Worm (Caenorhabditis elegans) whole organism, late embryonic: ENCODE measurements around the gene H40L08.2.

Experiments
- C08G9.2 ChIP-seq: sonication (generic microtip); optimal IDR thresholded peaks from 2 replicates; lab custom pipeline; 2016; ENCODE audit warnings: mild to moderate bottlenecking, missing genetic modification characterization, moderate library complexity, missing compliant biosample characterization
- F13H6.1 ChIP-seq: sonication (generic microtip); optimal IDR thresholded peaks from 2 replicates; lab custom pipeline; 2016; ENCODE audit warnings: missing genetic modification characterization, missing compliant biosample characterization
- ahr-1 ChIP-seq: sonication (generic microtip); optimal IDR thresholded peaks from 2 replicates; lab custom pipeline; 2016; ENCODE audit warnings: missing genetic modification characterization, missing compliant biosample characterization
- ceh-14 ChIP-seq: sonication (generic microtip); optimal IDR thresholded peaks from 2 replicates; lab custom pipeline; 2016; ENCODE audit warnings: missing genotype, missing genetic modification characterization, missing compliant biosample characterization
- ceh-19 ChIP-seq: fragments of 200-800 bp; sonication (Bioruptor generic); optimal IDR thresholded peaks from 2 replicates; lab custom pipeline; 2018; ENCODE audit warnings: mild to moderate bottlenecking, missing genetic modification characterization, missing compliant biosample characterization
- ceh-30 ChIP-seq: fragments of 150-350 bp; optimal IDR thresholded peaks from 2 replicates; lab custom pipeline; 2014; ENCODE audit warnings: missing biosample characterization, missing genetic modification characterization
- ceh-34 ChIP-seq: sonication (generic microtip); optimal IDR thresholded peaks from 2 replicates; lab custom pipeline; 2016; ENCODE audit warnings: mild to moderate bottlenecking, missing genetic modification characterization, missing compliant biosample characterization
- ceh-48 ChIP-seq: sonication (generic microtip); optimal IDR thresholded peaks from 2 replicates; lab custom pipeline; 2016; ENCODE audit warnings: missing genetic modification characterization, inconsistent platforms, missing compliant biosample characterization
- ceh-6 ChIP-seq: fragments of 200-800 bp; sonication (Bioruptor generic); optimal IDR thresholded peaks from 2 replicates; lab custom pipeline; 2018; ENCODE audit warnings: mild to moderate bottlenecking, missing genetic modification characterization, missing compliant biosample characterization
- ceh-9 ChIP-seq: sonication (generic microtip); optimal IDR thresholded peaks from 2 replicates; lab custom pipeline; 2016; ENCODE audit warnings: mild to moderate bottlenecking, missing genetic modification characterization, inconsistent platforms, missing compliant biosample characterization
- dmd-4 ChIP-seq: sonication (generic microtip); optimal IDR thresholded peaks from 2 replicates; lab custom pipeline; 2016; ENCODE audit warnings: borderline replicate concordance, missing genetic modification characterization, missing compliant biosample characterization
- dve-1 ChIP-seq: sonication (generic microtip); optimal IDR thresholded peaks from 2 replicates; lab custom pipeline; 2017; ENCODE audit warnings: antibody characterized with exemption, mild to moderate bottlenecking, missing genetic modification characterization, missing compliant biosample characterization
- elt-2 ChIP-seq: sonication (generic microtip); optimal IDR thresholded peaks from 2 replicates; lab custom pipeline; 2016; ENCODE audit warnings: missing genetic modification reagents, missing genetic modification characterization, missing compliant biosample characterization
- elt-4 ChIP-seq: sonication (generic microtip); optimal IDR thresholded peaks from 2 replicates; lab custom pipeline; 2016; ENCODE audit warnings: missing genetic modification characterization, missing compliant biosample characterization
- ets-4 ChIP-seq: sonication (generic microtip); optimal IDR thresholded peaks from 2 replicates; lab custom pipeline; 2016; ENCODE audit warnings: missing genetic modification characterization, missing compliant biosample characterization
- eyg-1 ChIP-seq: sonication (generic microtip); optimal IDR thresholded peaks from 2 replicates; lab custom pipeline; 2016; ENCODE audit warnings: missing genotype, missing genetic modification characterization, missing compliant biosample characterization
- fax-1 ChIP-seq: sonication (generic microtip); optimal IDR thresholded peaks from 2 replicates; lab custom pipeline; 2016; ENCODE audit warnings: missing genotype, missing genetic modification characterization, missing compliant biosample characterization
- fkh-10 ChIP-seq: fragments of 150-350 bp; optimal IDR thresholded peaks from 2 replicates; lab custom pipeline; 2014; ENCODE audit warnings: missing biosample characterization, missing genetic modification reagents, missing genetic modification characterization
- fkh-6 ChIP-seq: sonication (generic microtip); optimal IDR thresholded peaks from 2 replicates; lab custom pipeline; 2016; ENCODE audit warnings: missing genetic modification characterization, missing compliant biosample characterization
- hlh-30 ChIP-seq: sonication (generic microtip); optimal IDR thresholded peaks from 2 replicates; lab custom pipeline; 2017; ENCODE audit warnings: antibody characterized with exemption, missing genetic modification characterization, missing compliant biosample characterization; ENCODE audit not compliant: insufficient read depth
- lin-11 ChIP-seq: fragments of 200-800 bp; sonication (Bioruptor generic); optimal IDR thresholded peaks from 2 replicates; lab custom pipeline; 2018; ENCODE audit warnings: mild to moderate bottlenecking, missing genetic modification characterization, missing compliant biosample characterization
- madf-2 ChIP-seq: sonication (generic microtip); optimal IDR thresholded peaks from 2 replicates; lab custom pipeline; 2017; ENCODE audit warnings: missing genetic modification characterization, missing compliant biosample characterization
- nfya-1 ChIP-seq: sonication (generic microtip); optimal IDR thresholded peaks from 2 replicates; lab custom pipeline; 2017; ENCODE audit warnings: missing genetic modification characterization, mild to moderate bottlenecking, missing compliant biosample characterization, antibody characterized with exemption, moderate library complexity
- pag-3 ChIP-seq: sonication (generic microtip); optimal IDR thresholded peaks from 2 replicates; lab custom pipeline; 2016; ENCODE audit warnings: missing compliant biosample characterization, missing genetic modification characterization, borderline replicate concordance
- pax-1 ChIP-seq: fragments of 150-350 bp; optimal IDR thresholded peaks from 2 replicates; lab custom pipeline; 2014; ENCODE audit warnings: missing biosample characterization, missing genetic modification characterization
- pha-2 ChIP-seq: sonication (generic microtip); optimal IDR thresholded peaks from 2 replicates; lab custom pipeline; 2017; ENCODE audit warnings: mild to moderate bottlenecking, missing genetic modification characterization, missing compliant biosample characterization
- pha-4 ChIP-seq: fragments of 150-350 bp; optimal IDR thresholded peaks from 2 replicates; lab custom pipeline; 2018; ENCODE audit warnings: missing biosample characterization, missing genetic modification reagents, missing genetic modification characterization
- ref-2 ChIP-seq: sonication (generic microtip); optimal IDR thresholded peaks from 2 replicates; lab custom pipeline; 2016; ENCODE audit warnings: missing genetic modification characterization, missing compliant biosample characterization
- rnt-1 ChIP-seq: sonication (generic microtip); optimal IDR thresholded peaks from 2 replicates; lab custom pipeline; 2016; ENCODE audit warnings: missing genetic modification characterization, missing compliant biosample characterization
- syd-9 ChIP-seq: sonication (generic microtip); optimal IDR thresholded peaks from 2 replicates; lab custom pipeline; 2016; ENCODE audit warnings: mild to moderate bottlenecking, missing genetic modification characterization, moderate library complexity, missing compliant biosample characterization
- tbx-2 ChIP-seq: sonication (generic microtip); optimal IDR thresholded peaks from 2 replicates; lab custom pipeline; 2016; ENCODE audit warnings: missing genetic modification characterization, missing compliant biosample characterization
- ttx-3 ChIP-seq: sonication (generic microtip); optimal IDR thresholded peaks from 2 replicates; lab custom pipeline; 2016; ENCODE audit warnings: missing genetic modification reagents, missing genetic modification characterization, missing compliant biosample characterization
- unc-55 ChIP-seq: sonication (generic microtip); optimal IDR thresholded peaks from 2 replicates; lab custom pipeline; 2017; ENCODE audit warnings: missing biosample characterization, missing genetic modification reagents, missing genetic modification characterization
- zip-5 ChIP-seq: sonication (generic microtip); optimal IDR thresholded peaks from 2 replicates; lab custom pipeline; 2016; ENCODE audit warnings: missing genetic modification characterization, missing compliant biosample characterization

Gene H40L08.2

ce11 chrX:15116514-15116913, 39.0 kb upstream of the H40L08.2 start, which contains the start of gene R07D5.2:
Gene R07D5.2 (minus strand): TSS chrX:15116614.
- no peak for TF ChIP-seq hlh-30
- TF ChIP-seq ttx-3 (tag; lab: Kevin White, UChicago): no peak
- no peak for TF ChIP-seq F13H6.1 (tag; lab: Kevin White, UChicago)

- TF ChIP-seq pag-3 (tag; lab: Kevin White, UChicago): no peak
- no peak for TF ChIP-seq ceh-34 (tag; lab: Kevin White, UChicago)
- no peak for TF ChIP-seq dmd-4 (tag; lab: Kevin White, UChicago)
- TF ChIP-seq rnt-1 (tag; lab: Kevin White, UChicago): no peak
- TF ChIP-seq ceh-14: no peak
- TF ChIP-seq F13H6.1 (tag; lab: Kevin White, UChicago): no peak
- TF ChIP-seq C08G9.2 (tag; lab: Kevin White, UChicago): no peak
- no peak for TF ChIP-seq ceh-30 (tag; lab: Kevin White, UChicago)
- TF ChIP-seq, all 69 proteins: peak for 0
Measured at ce11 chrX:15115748-15116147, 38.2 kb upstream of the H40L08.2 start.

ce11 chrX:15112172-15112571, 34.6 kb upstream of the H40L08.2 start:
- TF ChIP-seq pax-1 (tag; lab: Kevin White, UChicago) (no peak), F13H6.1 (tag; lab: Kevin White, UChicago) (no peak), zip-5 (tag; lab: Kevin White, UChicago) (no peak), eyg-1 (tag; lab: Kevin White, UChicago) (no peak), ceh-6 (GFP tag; lab: Kevin White, UChicago) (no peak)
- TF ChIP-seq, all 69 proteins: peak for 0

ce11 chrX:15107747-15108252, 30.3 kb upstream of the H40L08.2 start, which contains the start of gene mlt-9:
Gene mlt-9 (minus strand): TSS chrX:15107797.
- peak; percentile 21 for TF ChIP-seq ref-2 (tag; lab: Kevin White, UChicago)
- no peak for TF ChIP-seq ceh-19
- no peak for TF ChIP-seq fkh-10 (GFP tag; lab: Kevin White, UChicago)
- no peak for TF ChIP-seq ceh-14
- TF ChIP-seq C08G9.2 (tag; lab: Kevin White, UChicago): peak; percentile 18
- no peak for TF ChIP-seq madf-2 (tag; lab: Kevin White, UChicago)
- TF ChIP-seq pha-2: no peak
- no peak for TF ChIP-seq zip-5 (tag; lab: Kevin White, UChicago)
- TF ChIP-seq fkh-6 (tag; lab: Kevin White, UChicago): peak; percentile 4

ce11 chrX:15104963-15105493, 27.5 kb upstream of the H40L08.2 start:
- TF ChIP-seq nfya-1 (tag; lab: Kevin White, UChicago) (no peak), syd-9 (tag; lab: Kevin White, UChicago) (no peak), dve-1 (no peak), hlh-30 (no peak), pha-2 (no peak), ets-4 (tag; lab: Kevin White, UChicago) (no peak), tbx-2 (tag; lab: Kevin White, UChicago) (no peak), elt-2 (tag; lab: Kevin White, UChicago) (no peak), ahr-1 (tag; lab: Kevin White, UChicago) (no peak), pha-4 (tag; lab: Kevin White, UChicago) (no peak), ceh-34 (tag; lab: Kevin White, UChicago) (no peak), ceh-14 (no peak)

ce11 chrX:15103481-15103880, 25.9 kb upstream of the H40L08.2 start:
- TF ChIP-seq ceh-9 (tag; lab: Kevin White, UChicago): no peak
- no peak for TF ChIP-seq ceh-48
- no peak for TF ChIP-seq pag-3 (tag; lab: Kevin White, UChicago)
- TF ChIP-seq ceh-6 (GFP tag; lab: Kevin White, UChicago): no peak
- no peak for TF ChIP-seq elt-4 (tag; lab: Kevin White, UChicago)
- TF ChIP-seq rnt-1 (tag; lab: Kevin White, UChicago): no peak
- TF ChIP-seq fax-1: no peak
- TF ChIP-seq ceh-14: no peak
- no peak for TF ChIP-seq lin-11 (tag; lab: Kevin White, UChicago)
- TF ChIP-seq unc-55 (GFP tag; lab: Kevin White, UChicago): no peak
- TF ChIP-seq pha-4 (tag; lab: Kevin White, UChicago): no peak
